Fruit fly (Drosophila melanogaster) whole organism, embryonic: Measurements from ENCODE around the gene Mrp5.

Experiments used
- ATbp ChIP-seq: fragments of 200-800 bp; sonication (Bioruptor generic); optimal IDR thresholded peaks from 2 replicates; lab custom pipeline; 2017; ENCODE audit warnings: missing biosample characterization, mild to moderate bottlenecking, missing genetic modification characterization, missing genetic modification reagents
- Blimp-1 ChIP-seq: fragments of 200-800 bp; sonication (Bioruptor generic); optimal IDR thresholded peaks from 3 replicates; lab custom pipeline; 2018; ENCODE audit warnings: missing biosample characterization, missing genetic modification characterization, mild to moderate bottlenecking, moderate library complexity, missing genetic modification reagents
- BtbVII ChIP-seq: fragments of 200-800 bp; sonication (Bioruptor generic); optimal IDR thresholded peaks from 3 replicates; lab custom pipeline; 2017; ENCODE audit warnings: missing biosample characterization, mild to moderate bottlenecking, missing genetic modification characterization
- CG1024 ChIP-seq: fragments of 200-800 bp; sonication (Bioruptor generic); IDR thresholded peaks from 2 replicates; pipeline ENCODE4 v1.3.6; 2022; ENCODE audit warnings: missing biosample characterization, missing genetic modification characterization
- CG10431 ChIP-seq: fragments of 200-800 bp; sonication (Bioruptor generic); optimal IDR thresholded peaks from 3 replicates; lab custom pipeline; 2018; ENCODE audit warnings: missing biosample characterization, mild to moderate bottlenecking, missing genetic modification characterization
- CG12219 ChIP-seq: fragments of 200-800 bp; sonication (Bioruptor generic); optimal IDR thresholded peaks from 3 replicates; lab custom pipeline; 2018; ENCODE audit warnings: missing biosample characterization, mild to moderate bottlenecking, missing genetic modification characterization
- CG12391 ChIP-seq: fragments of 200-800 bp; sonication (Bioruptor generic); optimal IDR thresholded peaks from 3 replicates; lab custom pipeline; 2018; ENCODE audit warnings: missing biosample characterization, mild to moderate bottlenecking, missing genetic modification characterization, moderate library complexity
- CG13775 ChIP-seq: fragments of 200-800 bp; sonication (Bioruptor generic); optimal IDR thresholded peaks from 3 replicates; lab custom pipeline; 2017; ENCODE audit warnings: missing biosample characterization, mild to moderate bottlenecking, missing genetic modification characterization
- CG14710 ChIP-seq: fragments of 200-800 bp; sonication (Bioruptor generic); optimal IDR thresholded peaks from 3 replicates; lab custom pipeline; 2019; ENCODE audit warnings: missing biosample characterization, mild to moderate bottlenecking, missing genetic modification characterization, moderate library complexity
- CG16779 ChIP-seq: fragments of 200-800 bp; sonication (Bioruptor generic); IDR thresholded peaks from 2 replicates; pipeline ENCODE4 v1.3.6; 2022; ENCODE audit warnings: missing biosample characterization, missing genetic modification characterization
- CG16815 ChIP-seq: fragments of 200-800 bp; sonication (Bioruptor generic); optimal IDR thresholded peaks from 3 replicates; lab custom pipeline; 2017; ENCODE audit warnings: missing biosample characterization, mild to moderate bottlenecking, missing genetic modification characterization
- CG17359 ChIP-seq: fragments of 200-800 bp; sonication (Bioruptor generic); optimal IDR thresholded peaks from 3 replicates; lab custom pipeline; 2018; ENCODE audit warnings: missing biosample characterization, mild to moderate bottlenecking, missing genetic modification characterization, moderate library complexity
- CG2202 ChIP-seq: fragments of 200-800 bp; sonication (Bioruptor generic); optimal IDR thresholded peaks from 2 replicates; lab custom pipeline; 2018; ENCODE audit warnings: missing biosample characterization, mild to moderate bottlenecking, missing genetic modification characterization
- CG2678 ChIP-seq: fragments of 200-800 bp; sonication (Bioruptor generic); optimal IDR thresholded peaks from 3 replicates; lab custom pipeline; 2019; ENCODE audit warnings: missing biosample characterization, mild to moderate bottlenecking, missing genetic modification characterization, moderate library complexity
- CG2712 ChIP-seq: fragments of 200-800 bp; optimal IDR thresholded peaks from 3 replicates; lab custom pipeline; 2019; ENCODE audit warnings: missing biosample characterization, mild to moderate bottlenecking, missing genetic modification characterization, moderate library complexity
- CG31365 ChIP-seq: fragments of 200-800 bp; sonication (Bioruptor generic); optimal IDR thresholded peaks from 2 replicates; lab custom pipeline; 2018; ENCODE audit warnings: missing biosample characterization, mild to moderate bottlenecking, missing genetic modification characterization
- CG3163 ChIP-seq: fragments of 200-800 bp; sonication (Bioruptor generic); optimal IDR thresholded peaks from 3 replicates; lab custom pipeline; 2016; ENCODE audit warnings: missing biosample characterization, missing genetic modification characterization
- CG4707 ChIP-seq: fragments of 200-800 bp; sonication (Bioruptor generic); optimal IDR thresholded peaks from 2 replicates; lab custom pipeline; 2018; ENCODE audit warnings: missing biosample characterization, mild to moderate bottlenecking, missing genetic modification characterization, moderate library complexity
- CG4820 ChIP-seq: fragments of 200-800 bp; sonication (Bioruptor generic); optimal IDR thresholded peaks from 3 replicates; lab custom pipeline; 2016; ENCODE audit warnings: missing biosample characterization, missing genetic modification characterization
- CG6254 ChIP-seq: fragments of 200-800 bp; sonication (Bioruptor generic); optimal IDR thresholded peaks from 3 replicates; lab custom pipeline; 2017; ENCODE audit warnings: mild to moderate bottlenecking, missing biosample characterization, missing genetic modification reagents, missing genetic modification characterization
- CG7271 ChIP-seq: fragments of 200-800 bp; sonication (Bioruptor generic); optimal IDR thresholded peaks from 2 replicates; lab custom pipeline; 2018; ENCODE audit warnings: missing biosample characterization, mild to moderate bottlenecking, missing genetic modification characterization, moderate library complexity
- CG7839 ChIP-seq: fragments of 200-800 bp; sonication (Bioruptor generic); optimal IDR thresholded peaks from 3 replicates; lab custom pipeline; 2018; ENCODE audit warnings: missing biosample characterization, mild to moderate bottlenecking, missing genetic modification characterization, moderate library complexity
- CG8924 ChIP-seq: fragments of 200-800 bp; optimal IDR thresholded peaks from 3 replicates; lab custom pipeline; 2019; ENCODE audit warnings: missing biosample characterization, mild to moderate bottlenecking, missing genetic modification characterization, moderate library complexity
- CG9609 ChIP-seq: fragments of 200-800 bp; sonication (Bioruptor generic); optimal IDR thresholded peaks from 3 replicates; lab custom pipeline; 2016; ENCODE audit warnings: missing biosample characterization, missing genetic modification characterization
- CG9876 ChIP-seq: fragments of 200-800 bp; sonication (Bioruptor generic); optimal IDR thresholded peaks from 2 replicates; lab custom pipeline; 2016; ENCODE audit warnings: missing biosample characterization, missing genetic modification characterization
- E2f2 ChIP-seq: fragments of 200-800 bp; sonication (Bioruptor generic); IDR thresholded peaks from 2 replicates; pipeline ENCODE4 v1.3.6; 2022; ENCODE audit warnings: missing biosample characterization, missing genetic modification characterization
- Oli ChIP-seq: fragments of 200-800 bp; sonication (Bioruptor generic); optimal IDR thresholded peaks from 2 replicates; lab custom pipeline; 2018; ENCODE audit warnings: missing biosample characterization, mild to moderate bottlenecking, missing genetic modification characterization, moderate library complexity
- Spps ChIP-seq: fragments of 200-800 bp; sonication (Bioruptor generic); optimal IDR thresholded peaks from 2 replicates; lab custom pipeline; 2018; ENCODE audit warnings: missing biosample characterization, mild to moderate bottlenecking, missing genetic modification characterization
- Stat92E ChIP-seq, 3 experiments: fragments of >200 bp in 2 of 3; fragments of 200-800 bp in 1 of 3; sonication (Bioruptor generic) in 1 of 3; optimal IDR thresholded peaks; 2 replicates each; lab custom pipeline; 2017 to 2019; ENCODE audit warnings: missing biosample characterization in 3 of 3, missing genetic modification characterization in 3 of 3, mild to moderate bottlenecking in 1 of 3, moderate library complexity in 1 of 3
- bcd ChIP-seq: fragments of 200-800 bp; sonication (Bioruptor generic); optimal IDR thresholded peaks from 2 replicates; lab custom pipeline; 2017; ENCODE audit warnings: missing biosample characterization, mild to moderate bottlenecking, missing genetic modification characterization
- bsh ChIP-seq, 2 experiments: fragments of 200-800 bp; sonication (Bioruptor generic); optimal IDR thresholded peaks; 2 replicates each; lab custom pipeline; 2017 to 2018; ENCODE audit warnings: mild to moderate bottlenecking in 2 of 2, missing biosample characterization in 2 of 2, missing genetic modification characterization in 2 of 2, moderate library complexity in 1 of 2
- chinmo ChIP-seq: fragments of 200-800 bp; sonication (Bioruptor generic); IDR thresholded peaks from 4 replicates; pipeline ENCODE4 v1.3.6; 2022; ENCODE audit warnings: missing biosample characterization, missing genetic modification characterization; ENCODE audit not compliant: partially characterized antibody
- croc ChIP-seq: fragments of 200-800 bp; sonication (Bioruptor generic); conservative IDR thresholded peaks from 3 replicates; pipeline ENCODE4 v1.3.6; 2022; ENCODE audit warnings: missing biosample characterization, missing genetic modification characterization
- dmrt99B ChIP-seq: fragments of 200-800 bp; sonication (Bioruptor generic); optimal IDR thresholded peaks from 2 replicates; lab custom pipeline; 2018; ENCODE audit warnings: missing biosample characterization, mild to moderate bottlenecking, missing genetic modification characterization, moderate library complexity
- esg ChIP-seq: fragments of 200-800 bp; sonication (Bioruptor generic); conservative IDR thresholded peaks from 2 replicates; pipeline ENCODE4 v1.3.6; 2022; ENCODE audit warnings: missing biosample characterization, missing genetic modification characterization
- fd3F ChIP-seq: fragments of 200-800 bp; sonication (Bioruptor generic); optimal IDR thresholded peaks from 2 replicates; lab custom pipeline; 2018; ENCODE audit warnings: missing biosample characterization, mild to moderate bottlenecking, missing genetic modification characterization, moderate library complexity
- fd64A ChIP-seq: fragments of 200-800 bp; sonication (Bioruptor generic); optimal IDR thresholded peaks from 3 replicates; lab custom pipeline; 2018; ENCODE audit warnings: missing biosample characterization, mild to moderate bottlenecking, missing genetic modification characterization
- fu2 ChIP-seq: fragments of 200-800 bp; sonication (Bioruptor generic); optimal IDR thresholded peaks from 2 replicates; lab custom pipeline; 2016; ENCODE audit warnings: missing biosample characterization, missing genetic modification characterization
- gce ChIP-seq: fragments of 200-800 bp; sonication (Bioruptor generic); IDR thresholded peaks from 3 replicates; pipeline ENCODE4 v1.3.6; 2022; ENCODE audit warnings: missing biosample characterization, missing genetic modification characterization
- gcm ChIP-seq: fragments of 200-800 bp; sonication (Bioruptor generic); optimal IDR thresholded peaks from 2 replicates; lab custom pipeline; 2019; ENCODE audit warnings: missing biosample characterization, mild to moderate bottlenecking, missing genetic modification characterization, moderate library complexity
- gem ChIP-seq: fragments of 200-800 bp; sonication (Bioruptor generic); optimal IDR thresholded peaks from 2 replicates; lab custom pipeline; 2019; ENCODE audit warnings: missing biosample characterization, mild to moderate bottlenecking, missing genetic modification characterization, moderate library complexity
- lola ChIP-seq, 3 experiments: fragments of >200 bp in 2 of 3; fragments of 200-800 bp in 1 of 3; sonication (Bioruptor generic) in 1 of 3; optimal IDR thresholded peaks; 2 replicates each; lab custom pipeline; 2017 to 2019; ENCODE audit warnings: missing biosample characterization in 3 of 3, missing genetic modification characterization in 3 of 3, mild to moderate bottlenecking in 1 of 3, moderate library complexity in 1 of 3
- oc ChIP-seq: fragments of 200-800 bp; sonication (Bioruptor generic); optimal IDR thresholded peaks from 2 replicates; lab custom pipeline; 2018; ENCODE audit warnings: missing biosample characterization, mild to moderate bottlenecking, missing genetic modification characterization, moderate library complexity
- p53 ChIP-seq: fragments of 200-800 bp; sonication (Bioruptor generic); optimal IDR thresholded peaks from 2 replicates; lab custom pipeline; 2016; ENCODE audit warnings: missing biosample characterization, missing genetic modification characterization
- phol ChIP-seq: fragments of 200-800 bp; sonication (Bioruptor generic); optimal IDR thresholded peaks from 3 replicates; lab custom pipeline; 2018; ENCODE audit warnings: missing biosample characterization, mild to moderate bottlenecking, missing genetic modification characterization, moderate library complexity
- row ChIP-seq: fragments of 200-800 bp; sonication (Bioruptor generic); IDR thresholded peaks from 3 replicates; pipeline ENCODE4 v1.3.6; 2022; ENCODE audit warnings: missing biosample characterization, missing genetic modification characterization
- sens ChIP-seq: fragments of 200-800 bp; sonication (Bioruptor generic); peaks from one replicate; lab custom pipeline; 2016; ENCODE audit warnings: missing biosample characterization, missing genetic modification characterization
- unpg ChIP-seq: fragments of 200-800 bp; sonication (Bioruptor generic); optimal IDR thresholded peaks from 3 replicates; lab custom pipeline; 2018; ENCODE audit warnings: missing biosample characterization, mild to moderate bottlenecking, missing genetic modification characterization, moderate library complexity
- yki ChIP-seq: fragments of >200 bp; optimal IDR thresholded peaks from 3 replicates; lab custom pipeline; 2018

Gene Mrp5

DNA sequence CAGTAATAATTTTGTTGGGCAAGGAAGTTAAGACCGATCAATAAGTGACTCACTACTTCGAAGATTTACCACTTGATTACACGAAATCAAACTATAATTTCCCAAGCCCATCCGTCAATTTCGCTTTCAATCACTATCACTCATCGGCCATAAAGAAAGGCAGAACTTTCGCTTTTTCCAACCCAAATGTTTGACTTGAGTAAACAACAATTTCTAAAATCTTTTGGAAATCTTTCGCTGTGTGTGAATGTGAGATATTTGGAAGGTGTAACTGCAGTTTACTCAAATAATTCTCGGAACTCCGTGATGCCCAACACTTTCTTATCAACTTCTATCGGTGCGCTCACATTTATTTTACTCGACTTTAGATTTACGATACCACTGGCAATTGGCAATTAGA, 53.3 kb downstream of the Mrp5 start (continued):
- no peak for TF ChIP-seq CG1024 (GFP tag; lab: Robert Waterston, UW)
- TF ChIP-seq CG9609 (GFP tag; lab: Kevin White, UChicago): no peak
- peak; percentile 28 for TF ChIP-seq CG4707
- TF ChIP-seq CG10431 (GFP tag; lab: Kevin White, UChicago): peak; percentile 2
- TF ChIP-seq CG6254 (GFP tag; lab: Kevin White, UChicago): peak; percentile 1
- no peak for TF ChIP-seq esg (GFP tag; lab: Robert Waterston, UW)
- TF ChIP-seq CG7271 (tag; lab: Kevin White, UChicago): peak; percentile 9
- TF ChIP-seq phol (tag; lab: Kevin White, UChicago): no peak
- no peak for TF ChIP-seq croc (GFP tag; lab: Robert Waterston, UW)
- no peak for TF ChIP-seq gcm
- TF ChIP-seq CG12219: peak; percentile 26
- TF ChIP-seq Stat92E (GFP tag; optimal IDR thresholded peaks at IDR 0.05; lab: Kevin White, UChicago): peak in 1 of 3 experiments; percentile 54
- TF ChIP-seq CG17359 (tag; lab: Kevin White, UChicago): peak; percentile 0
- TF ChIP-seq Spps (tag; lab: Kevin White, UChicago): peak; percentile 37
- no peak for TF ChIP-seq fu2 (GFP tag; lab: Kevin White, UChicago)
- peak; percentile 98 for TF ChIP-seq Blimp-1 (GFP tag; lab: Kevin White, UChicago)
- peak in 1 of 2 experiments; percentile 45 for TF ChIP-seq bsh (GFP tag; optimal IDR thresholded peaks at IDR 0.05; lab: Kevin White, UChicago)
- TF ChIP-seq fd64A (GFP tag; lab: Kevin White, UChicago): peak; percentile 29
- TF ChIP-seq CG31365: no peak
- no peak for TF ChIP-seq CG16815

DNA sequence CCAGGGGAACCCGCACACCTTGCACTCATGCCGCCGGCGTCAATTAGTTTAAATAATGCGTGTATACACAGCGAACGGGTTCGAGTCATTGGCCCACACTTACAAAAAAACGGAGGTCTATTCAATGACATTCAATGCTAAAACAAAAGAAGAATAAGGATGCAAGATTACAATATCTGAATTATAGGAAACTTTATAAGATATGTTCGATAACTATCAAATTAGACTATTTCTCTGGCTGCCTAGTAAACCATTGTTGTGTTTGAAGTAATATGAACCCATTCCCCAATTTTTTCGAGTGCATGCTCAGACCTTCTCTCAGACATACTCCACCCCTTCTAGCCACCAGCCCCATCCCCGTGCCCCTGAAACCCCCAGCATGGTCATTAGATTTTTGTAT, 54.5 kb downstream of the Mrp5 start:
- TF ChIP-seq CG13775 (GFP tag; lab: Kevin White, UChicago) (no peak), CG16779 (GFP tag; lab: Robert Waterston, UW) (no peak), gem (tag; lab: Kevin White, UChicago) (peak; percentile 42), CG14710 (tag; lab: Kevin White, UChicago) (peak; percentile 23), CG8924 (tag; lab: Kevin White, UChicago) (peak; percentile 22), fd3F (GFP tag; lab: Kevin White, UChicago) (no peak), CG2678 (peak; percentile 28), oc (tag; lab: Kevin White, UChicago) (no peak), CG2202 (tag; lab: Kevin White, UChicago) (peak; percentile 29), CG3163 (no peak), CG4820 (GFP tag; lab: Kevin White, UChicago) (peak; percentile 4), gce (GFP tag; lab: Robert Waterston, UW) (no peak), ATbp (GFP tag; lab: Kevin White, UChicago) (peak; percentile 26), chinmo (GFP tag; lab: Robert Waterston, UW) (no peak), row (GFP tag; lab: Robert Waterston, UW) (peak; percentile 41; the same call in 1 of the 3 replicates), Blimp-1 (GFP tag; lab: Kevin White, UChicago) (peak; percentile 47), bcd (GFP tag; lab: Kevin White, UChicago) (peak; percentile 1), E2f2 (GFP tag; lab: Robert Waterston, UW) (no peak), p53 (GFP tag; lab: Kevin White, UChicago) (no peak), Oli (tag; lab: Kevin White, UChicago) (peak; percentile 16), dmrt99B (tag; lab: Kevin White, UChicago) (peak; percentile 8), BtbVII (GFP tag; lab: Kevin White, UChicago) (no peak), lola (GFP tag; optimal IDR thresholded peaks at IDR 0.05; lab: Kevin White, UChicago) (peak in 1 of 3 experiments; percentile 20), sens (peak; percentile 48), CG9876 (no peak), yki (lab: Kevin White, UChicago) (no peak), phol (tag; lab: Kevin White, UChicago) (peak; percentile 26), CG12391 (peak; percentile 22), unpg (GFP tag; lab: Kevin White, UChicago) (peak; percentile 0), CG2712 (tag; lab: Kevin White, UChicago) (peak; percentile 36), CG7839 (tag; lab: Kevin White, UChicago) (peak; percentile 26)
